Worm (Caenorhabditis elegans): ENCODE measurements around the gene F58A6.5.
"Not testable (repeated sequence)": the region's sequence is repeated elsewhere in the genome, so short reads cannot be mapped to it uniquely, and the experiment has no call there.

The F58A6.5 gene

ce11 chrII:5120612-5121011, 27.6 kb downstream of the F58A6.5 start:
- no peak for TF ChIP-seq unc-86 (tag; optimal IDR thresholded peaks at IDR 0.05)

- TF ChIP-seq lsy-2 (tag; optimal IDR thresholded peaks at IDR 0.05) (no peak), ceh-8 (GFP tag; optimal IDR thresholded peaks at IDR 0.05) (no peak), elt-3 (tag; optimal IDR thresholded peaks at IDR 0.05) (no peak), nhr-77 (tag; optimal IDR thresholded peaks at IDR 0.05) (no peak), ztf-11 (tag; optimal IDR thresholded peaks at IDR 0.05) (no peak), F16B12.6 (tag; optimal IDR thresholded peaks at IDR 0.05) (no peak), aly-2 (tag; optimal IDR thresholded peaks at IDR 0.05) (no peak), lin-35 (GFP tag; optimal IDR thresholded peaks at IDR 0.05) (no peak), zag-1 (tag; optimal IDR thresholded peaks at IDR 0.05) (no peak), pax-3 (tag; optimal IDR thresholded peaks at IDR 0.05) (no peak), mdl-1 (tag; optimal IDR thresholded peaks at IDR 0.05) (no peak), nhr-11 (tag; optimal IDR thresholded peaks at IDR 0.05) (no peak), blmp-1 (tag; optimal IDR thresholded peaks at IDR 0.05) (no peak), lin-15B (tag; optimal IDR thresholded peaks at IDR 0.05) (no peak), ceh-82 (tag; optimal IDR thresholded peaks at IDR 0.05) (no peak), nhr-28 (tag; optimal IDR thresholded peaks at IDR 0.05) (no peak), hlh-4 (tag; optimal IDR thresholded peaks at IDR 0.05) (no peak), nhr-20 (tag; optimal IDR thresholded peaks at IDR 0.05) (no peak)
Measured at ce11 chrII:5115733-5116132, 32.5 kb downstream of the F58A6.5 start, which contains the start of gene srsy-1. TSS of gene srsy-1 (plus strand) at chrII:5116033.

ce11 chrII:5115235-5115634, 33.0 kb downstream of the F58A6.5 start, which contains the start of gene msp-74:
TSS of gene msp-74 (minus strand) at chrII:5115335.
- not testable (repeated sequence) for TF ChIP-seq lin-39, zag-1, pqm-1 (tag; optimal IDR thresholded peaks at IDR 0.05)

ce11 chrII:5112082-5112481, 36.2 kb downstream of the F58A6.5 start, which contains the start of gene F09C12.8:
TSS of gene F09C12.8 (plus strand) at chrII:5112382.
- TF ChIP-seq isw-1 (GFP tag; IDR thresholded peaks at IDR 0.05) (no peak), egl-13 (tag; optimal IDR thresholded peaks at IDR 0.05) (no peak), mef-2 (tag; optimal IDR thresholded peaks at IDR 0.05) (no peak), C04F5.9 (tag; optimal IDR thresholded peaks at IDR 0.05) (no peak), fkh-4 (tag; optimal IDR thresholded peaks at IDR 0.05; ENCODE audit: borderline replicate concordance) (no peak), aly-2 (tag; optimal IDR thresholded peaks at IDR 0.05) (no peak)

ce11 chrII:5109693-5110092, 38.6 kb downstream of the F58A6.5 start, which contains the start of gene F09C12.2:
TSS of gene F09C12.2 (plus strand) at chrII:5110012.
- no peak for TF ChIP-seq pag-3 (tag; optimal IDR thresholded peaks at IDR 0.05; ENCODE audit: borderline replicate concordance, insufficient read depth)
- TF ChIP-seq elt-2 (tag; optimal IDR thresholded peaks at IDR 0.05), result peak; percentile 82
- no peak for TF ChIP-seq efl-1 (optimal IDR thresholded peaks at IDR 0.05)
- TF ChIP-seq efl-1 (GFP tag; optimal IDR thresholded peaks at IDR 0.05 in 1 of 2), result peak in 1 of 2 experiments; percentile 72

- peak; percentile 60 for TF ChIP-seq ama-1 (optimal IDR thresholded peaks at IDR 0.05)
- TF ChIP-seq unc-86 (tag; optimal IDR thresholded peaks at IDR 0.05), result peak; percentile 41
- TF ChIP-seq jun-1 (tag; optimal IDR thresholded peaks at IDR 0.05), result peak; percentile 38
- TF ChIP-seq nhr-19 (GFP tag; conservative IDR thresholded peaks at IDR 0.05), result peak; percentile 68
- TF ChIP-seq nhr-47 (tag; optimal IDR thresholded peaks at IDR 0.05), result peak; percentile 81
- no peak for TF ChIP-seq alr-1 (tag; optimal IDR thresholded peaks at IDR 0.05; ENCODE audit: borderline replicate concordance)
- peak; percentile 31 for TF ChIP-seq F16B12.6 (tag; optimal IDR thresholded peaks at IDR 0.05)
- peak; percentile 60 for TF ChIP-seq lin-14 (GFP tag; optimal IDR thresholded peaks at IDR 0.05)
- TF ChIP-seq nhr-90 (tag; optimal IDR thresholded peaks at IDR 0.05; ENCODE audit: poor library complexity), result peak; percentile 78
- no peak for TF ChIP-seq ces-1 (GFP tag; optimal IDR thresholded peaks at IDR 0.05)
- peak; percentile 3 for TF ChIP-seq efl-3 (GFP tag; optimal IDR thresholded peaks at IDR 0.05)
- peak; percentile 37 for TF ChIP-seq snpc-4 (tag; optimal IDR thresholded peaks at IDR 0.05)
- no peak for TF ChIP-seq grh-1 (GFP tag; IDR thresholded peaks at IDR 0.05)
- TF ChIP-seq hlh-17 (GFP tag; optimal IDR thresholded peaks at IDR 0.05; ENCODE audit: borderline replicate concordance), result no peak
- TF ChIP-seq nhr-12 (tag; optimal IDR thresholded peaks at IDR 0.05), result no peak
- TF ChIP-seq ceh-90 (tag; optimal IDR thresholded peaks at IDR 0.05), result no peak
- no peak for TF ChIP-seq lin-39 (tag; optimal IDR thresholded peaks at IDR 0.05)
- TF ChIP-seq mdl-1 (tag; optimal IDR thresholded peaks at IDR 0.05), result peak in 1 of 2 experiments; percentile 66
- TF ChIP-seq pag-3 (tag; optimal IDR thresholded peaks at IDR 0.05; ENCODE audit: borderline replicate concordance, insufficient read depth), result no peak
Measured at ce11 chrII:5105020-5105419, 43.2 kb downstream of the F58A6.5 start.

All from whole organism, L1 larva.